Worm (Caenorhabditis elegans) whole organism, L1 larva: ENCODE measurements around the gene str-178.

Experiments used
- F16B12.6 ChIP-seq: fragments of 150-350 bp; optimal IDR thresholded peaks from 2 replicates; lab custom pipeline; 2014; ENCODE audit warnings: missing biosample characterization, missing genetic modification characterization
- alr-1 ChIP-seq: fragments of 200-800 bp; sonication (Bioruptor generic); optimal IDR thresholded peaks from 2 replicates; lab custom pipeline; 2018; ENCODE audit warnings: borderline replicate concordance, mild to moderate bottlenecking, missing genetic modification characterization, missing compliant biosample characterization
- ama-1 ChIP-seq: fragments of 150-350 bp; optimal IDR thresholded peaks from 2 replicates; lab custom pipeline; 2014
- blmp-1 ChIP-seq: fragments of 150-350 bp; optimal IDR thresholded peaks from 2 replicates; lab custom pipeline; 2014; ENCODE audit warnings: missing biosample characterization, missing genetic modification characterization
- ceh-63 ChIP-seq: fragments of 200-800 bp; sonication (Bioruptor generic); optimal IDR thresholded peaks from 2 replicates; lab custom pipeline; 2018; ENCODE audit warnings: mild to moderate bottlenecking, missing genetic modification characterization, missing compliant biosample characterization
- ceh-8 ChIP-seq: fragments of 200-800 bp; sonication (Bioruptor generic); optimal IDR thresholded peaks from 2 replicates; lab custom pipeline; 2018; ENCODE audit warnings: mild to moderate bottlenecking, missing genetic modification characterization, moderate library complexity, missing compliant biosample characterization
- ceh-82 ChIP-seq, 3 experiments: fragments of 150-350 bp in 1 of 3; sonication (generic microtip) in 2 of 3; optimal IDR thresholded peaks; 2 replicates each; lab custom pipeline; 2014 to 2017; ENCODE audit warnings: missing biosample characterization in 3 of 3, missing genetic modification characterization in 3 of 3
- efl-1 ChIP-seq, 4 experiments: fragments of 150-350 bp; optimal IDR thresholded peaks in 3 of 4; peaks in 1 of 4; 1 replicate in 1 of 4; 2 replicates in 3 of 4; lab custom pipeline; 2014; ENCODE audit warnings: missing biosample characterization in 2 of 4, missing genetic modification characterization in 2 of 4, missing genetic modification reagents in 2 of 4
- efl-3 ChIP-seq: fragments of 200-800 bp; sonication (Bioruptor generic); optimal IDR thresholded peaks from 2 replicates; lab custom pipeline; 2018; ENCODE audit warnings: mild to moderate bottlenecking, missing genetic modification characterization, missing compliant biosample characterization
- egl-27 ChIP-seq, 2 experiments: fragments of 150-350 bp in 1 of 2; sonication (generic microtip); optimal IDR thresholded peaks; 3 replicates each; lab custom pipeline; 2017 to 2018; ENCODE audit warnings: missing biosample characterization in 2 of 2, missing genetic modification characterization in 2 of 2, missing genetic modification reagents in 2 of 2
- elt-3 ChIP-seq, 6 experiments: fragments of 150-350 bp in 1 of 6; sonication (generic microtip); optimal IDR thresholded peaks; 2 replicates each; lab custom pipeline; 2017 to 2018; ENCODE audit warnings: missing biosample characterization in 6 of 6, missing genetic modification characterization in 6 of 6, inconsistent platforms in 1 of 6
- ets-5 ChIP-seq: fragments of 200-800 bp; sonication (Bioruptor generic); IDR thresholded peaks from 2 replicates; pipeline ENCODE4 v1.3.6; 2022; ENCODE audit warnings: missing genetic modification characterization, missing compliant biosample characterization
- fkh-10 ChIP-seq: sonication (generic microtip); optimal IDR thresholded peaks from 2 replicates; lab custom pipeline; 2017; ENCODE audit warnings: missing biosample characterization, missing genetic modification reagents, missing genetic modification characterization
- fkh-8 ChIP-seq: sonication (generic microtip); optimal IDR thresholded peaks from 2 replicates; lab custom pipeline; 2016; ENCODE audit warnings: mild to moderate bottlenecking, missing genetic modification characterization, missing compliant biosample characterization
- fos-1 ChIP-seq: fragments of 150-350 bp; optimal IDR thresholded peaks from 2 replicates; lab custom pipeline; 2014; ENCODE audit warnings: missing biosample characterization, missing genetic modification characterization
- grh-1 ChIP-seq: fragments of 200-800 bp; sonication (Bioruptor generic); IDR thresholded peaks from 2 replicates; pipeline ENCODE4 v1.3.6; 2022; ENCODE audit warnings: missing genetic modification reagents, missing genetic modification characterization, missing compliant biosample characterization
- hlh-4 ChIP-seq: sonication (generic microtip); optimal IDR thresholded peaks from 2 replicates; lab custom pipeline; 2016; ENCODE audit warnings: mild to moderate bottlenecking, missing genetic modification characterization, missing compliant biosample characterization
- hpl-2 ChIP-seq: fragments of 150-350 bp; optimal IDR thresholded peaks from 2 replicates; lab custom pipeline; 2014; ENCODE audit warnings: missing biosample characterization, missing genetic modification reagents, missing genetic modification characterization
- isw-1 ChIP-seq: fragments of 200-800 bp; sonication (Bioruptor generic); IDR thresholded peaks from 2 replicates; pipeline ENCODE4 v1.3.6; 2022; ENCODE audit warnings: missing genetic modification characterization, missing compliant biosample characterization
- jun-1 ChIP-seq: fragments of 150-350 bp; optimal IDR thresholded peaks from 2 replicates; lab custom pipeline; 2014; ENCODE audit warnings: missing biosample characterization, missing genetic modification reagents, missing genetic modification characterization
- lin-13 ChIP-seq: fragments of 150-350 bp; optimal IDR thresholded peaks from 2 replicates; lab custom pipeline; 2014; ENCODE audit warnings: missing biosample characterization, missing genetic modification reagents, missing genetic modification characterization
- lin-35 ChIP-seq, 2 experiments: fragments of 150-350 bp; optimal IDR thresholded peaks; 2 replicates each; lab custom pipeline; 2014; ENCODE audit warnings: missing biosample characterization in 2 of 2, missing genetic modification characterization in 2 of 2, missing genetic modification reagents in 2 of 2
- mab-9 ChIP-seq: fragments of 200-800 bp; sonication (Bioruptor generic); IDR thresholded peaks from 2 replicates; pipeline ENCODE4 v1.3.6; 2022; ENCODE audit warnings: missing genetic modification reagents, missing genetic modification characterization, missing compliant biosample characterization
- mdl-1 ChIP-seq, 2 experiments: fragments of 150-350 bp; optimal IDR thresholded peaks; 2 replicates each; lab custom pipeline; 2014 to 2017; ENCODE audit warnings: missing biosample characterization in 2 of 2, missing genetic modification characterization in 2 of 2, inconsistent platforms in 1 of 2
- mef-2 ChIP-seq: fragments of 150-350 bp; optimal IDR thresholded peaks from 2 replicates; lab custom pipeline; 2014; ENCODE audit warnings: missing biosample characterization, missing genetic modification characterization
- nhr-19 ChIP-seq: fragments of 200-800 bp; sonication (Bioruptor generic); conservative IDR thresholded peaks from 2 replicates; pipeline ENCODE4 v1.3.6; 2022; ENCODE audit warnings: missing genetic modification characterization, missing compliant biosample characterization
- nhr-28 ChIP-seq: fragments of 150-350 bp; optimal IDR thresholded peaks from 2 replicates; lab custom pipeline; 2014; ENCODE audit warnings: missing biosample characterization, missing genetic modification characterization
- nhr-84 ChIP-seq: sonication (generic microtip); optimal IDR thresholded peaks from 2 replicates; lab custom pipeline; 2017; ENCODE audit warnings: missing biosample characterization, missing genetic modification characterization
- nhr-90 ChIP-seq: sonication (generic microtip); optimal IDR thresholded peaks from 2 replicates; lab custom pipeline; 2016; ENCODE audit warnings: mild to moderate bottlenecking, missing genetic modification characterization, missing compliant biosample characterization; ENCODE audit not compliant: poor library complexity
- snu-23 ChIP-seq: sonication (generic microtip); optimal IDR thresholded peaks from 2 replicates; lab custom pipeline; 2016; ENCODE audit warnings: missing genetic modification characterization, missing compliant biosample characterization
- sptf-1 ChIP-seq: fragments of 150-350 bp; optimal IDR thresholded peaks from 2 replicates; lab custom pipeline; 2014; ENCODE audit warnings: missing biosample characterization, missing genetic modification characterization
- sup-37 ChIP-seq: fragments of 200-800 bp; sonication (Bioruptor generic); optimal IDR thresholded peaks from 2 replicates; lab custom pipeline; 2018; ENCODE audit warnings: mild to moderate bottlenecking, missing genetic modification characterization, missing compliant biosample characterization
- unc-130 ChIP-seq: fragments of 150-350 bp; optimal IDR thresholded peaks from 2 replicates; lab custom pipeline; 2017; ENCODE audit warnings: missing biosample characterization, missing genetic modification characterization, inconsistent platforms
- unc-62 ChIP-seq: fragments of 150-350 bp; optimal IDR thresholded peaks from 2 replicates; lab custom pipeline; 2014; ENCODE audit warnings: missing biosample characterization, missing genetic modification reagents, missing genetic modification characterization
- unc-86 ChIP-seq: sonication (generic microtip); optimal IDR thresholded peaks from 2 replicates; lab custom pipeline; 2016; ENCODE audit warnings: missing genetic modification characterization, missing compliant biosample characterization
- vab-15 ChIP-seq: sonication (generic microtip); optimal IDR thresholded peaks from 2 replicates; lab custom pipeline; 2017; ENCODE audit warnings: missing genotype, mild to moderate bottlenecking, missing genetic modification characterization, missing compliant biosample characterization
- xbp-1 ChIP-seq: sonication (generic microtip); optimal IDR thresholded peaks from 2 replicates; lab custom pipeline; 2016; ENCODE audit warnings: missing genetic modification characterization, missing compliant biosample characterization
- ztf-11 ChIP-seq, 2 experiments: sonication (generic microtip); optimal IDR thresholded peaks; 2 replicates each; lab custom pipeline; 2016 to 2017; ENCODE audit warnings: missing genetic modification characterization in 2 of 2, missing biosample characterization in 1 of 2, missing compliant biosample characterization in 1 of 2

str-178 gene

ce11 chrV:12728062-12728665, 11.8 kb upstream of the str-178 start, which contains the start of the genes rpl-28 and mrpl-49 (continued):
- peak; percentile 84 for TF ChIP-seq fos-1 (tag; lab: Kevin White, UChicago)
- peak; percentile 82 for TF ChIP-seq nhr-90
- TF ChIP-seq ets-5 (GFP tag; lab: Robert Waterston, UW): no peak
- peak in 1 of 2 experiments; percentile 41 for TF ChIP-seq ztf-11 (tag; optimal IDR thresholded peaks at IDR 0.05; lab: Kevin White, UChicago)
- no peak for TF ChIP-seq ama-1 (lab: Kevin White, UChicago)
- peak; percentile 83 for TF ChIP-seq blmp-1 (tag; lab: Kevin White, UChicago)
- no peak for TF ChIP-seq hlh-4 (tag; lab: Kevin White, UChicago)
- TF ChIP-seq mef-2 (tag; lab: Kevin White, UChicago): peak; percentile 29
- TF ChIP-seq ceh-63 (GFP tag; lab: Kevin White, UChicago): no peak
- TF ChIP-seq ceh-8 (GFP tag; lab: Kevin White, UChicago): peak; percentile 56
- no peak for TF ChIP-seq unc-62 (GFP tag; lab: Kevin White, UChicago)
- TF ChIP-seq unc-130 (tag; lab: Kevin White, UChicago): peak; percentile 85
- TF ChIP-seq snu-23 (GFP tag; lab: Kevin White, UChicago): peak; percentile 93
- no peak for TF ChIP-seq nhr-84
- TF ChIP-seq alr-1 (tag; lab: Kevin White, UChicago): peak; percentile 1
- peak in 1 of 2 experiments; percentile 88 for TF ChIP-seq mdl-1 (tag; optimal IDR thresholded peaks at IDR 0.05; lab: Kevin White, UChicago)
- TF ChIP-seq efl-3 (GFP tag; lab: Kevin White, UChicago): no peak
- TF ChIP-seq mab-9 (GFP tag; lab: Robert Waterston, UW): 0 out of 2 replicates have a peak, but pooled peaks have one; percentile 8
- TF ChIP-seq hpl-2 (GFP tag; lab: Kevin White, UChicago): peak; percentile 23
- TF ChIP-seq nhr-28: no peak
- TF ChIP-seq jun-1 (tag; lab: Kevin White, UChicago): peak; percentile 71
- peak in 4 of 6 experiments; percentile 51 to 92 (median 70) for TF ChIP-seq elt-3 (tag; optimal IDR thresholded peaks at IDR 0.05; lab: Kevin White, UChicago)
- TF ChIP-seq unc-86 (tag; lab: Kevin White, UChicago): peak; percentile 72
- peak; percentile 87 for TF ChIP-seq isw-1 (GFP tag; lab: Robert Waterston, UW)
- peak; percentile 62 for TF ChIP-seq F16B12.6 (tag; lab: Kevin White, UChicago)
- TF ChIP-seq sup-37 (GFP tag; lab: Kevin White, UChicago): no peak
- TF ChIP-seq grh-1: peak; percentile 72
- TF ChIP-seq lin-13: peak; percentile 81
- TF ChIP-seq nhr-19 (GFP tag; lab: Robert Waterston, UW): peak; percentile 86
- peak; percentile 94 for TF ChIP-seq fkh-8 (tag; lab: Kevin White, UChicago)
- TF ChIP-seq lin-35 (GFP tag; optimal IDR thresholded peaks at IDR 0.05; lab: Kevin White, UChicago): peak; percentile 85 to 92
- no peak for TF ChIP-seq egl-27 (tag; optimal IDR thresholded peaks at IDR 0.05; lab: Kevin White, UChicago)
- TF ChIP-seq ceh-82 (tag; optimal IDR thresholded peaks at IDR 0.05; lab: Kevin White, UChicago): peak; percentile 92 to 93 (median 93)
- TF ChIP-seq efl-1 (optimal IDR thresholded peaks at IDR 0.05; lab: Kevin White, UChicago): peak; percentile 86 to 87
- TF ChIP-seq efl-1 (GFP tag; optimal IDR thresholded peaks at IDR 0.05 in 1 of 2; lab: Kevin White, UChicago): peak; percentile 84 to 98
- no peak for TF ChIP-seq sptf-1 (tag; lab: Kevin White, UChicago)
- TF ChIP-seq fkh-10 (GFP tag; lab: Kevin White, UChicago): peak; percentile 42
- TF ChIP-seq vab-15 (tag; lab: Kevin White, UChicago): no peak
- TF ChIP-seq, all 84 proteins: peak for 58

DNA sequence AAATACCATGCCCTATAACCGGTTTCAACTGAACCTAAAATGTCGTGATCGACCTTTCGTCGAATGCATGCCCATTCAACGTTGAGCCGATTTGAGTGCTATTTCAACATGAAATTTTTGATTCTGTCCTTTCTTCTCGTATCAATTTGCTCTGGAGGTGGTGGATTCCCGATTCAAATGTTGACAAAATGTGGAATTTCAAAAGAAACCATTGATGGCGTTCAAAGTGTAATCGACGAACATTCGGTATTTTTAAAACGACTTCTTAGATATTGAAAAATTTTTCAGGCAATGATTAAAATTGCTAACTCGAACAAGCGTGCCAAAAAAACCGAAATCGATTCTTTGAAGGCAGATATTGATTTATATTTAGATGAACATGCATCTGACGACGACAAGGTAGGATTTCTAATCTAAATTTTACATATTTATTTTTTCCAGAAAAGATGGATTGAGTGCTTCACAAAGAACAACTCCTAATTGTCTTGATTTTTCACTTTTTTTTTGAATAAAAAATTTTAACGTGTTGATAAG, 10.8 kb upstream of the str-178 start, which contains the start of gene R11D1.13:
Gene R11D1.13, plus strand, starts transcription at position 51 of the 534 bp plus-strand sequence.
- TF ChIP-seq xbp-1 (tag; lab: Kevin White, UChicago): no peak
- no peak for TF ChIP-seq unc-86 (tag; lab: Kevin White, UChicago)
